Fruit fly (Drosophila melanogaster): Measurements from ENCODE around the gene pHCl-2.

Gene pHCl-2

dm6 chr3R:31285791-31286190, 19.4 kb downstream of the pHCl-2 start (continued):
- no peak for TF ChIP-seq CG16779 (tag; optimal IDR thresholded peaks at IDR 0.05)

DNA sequence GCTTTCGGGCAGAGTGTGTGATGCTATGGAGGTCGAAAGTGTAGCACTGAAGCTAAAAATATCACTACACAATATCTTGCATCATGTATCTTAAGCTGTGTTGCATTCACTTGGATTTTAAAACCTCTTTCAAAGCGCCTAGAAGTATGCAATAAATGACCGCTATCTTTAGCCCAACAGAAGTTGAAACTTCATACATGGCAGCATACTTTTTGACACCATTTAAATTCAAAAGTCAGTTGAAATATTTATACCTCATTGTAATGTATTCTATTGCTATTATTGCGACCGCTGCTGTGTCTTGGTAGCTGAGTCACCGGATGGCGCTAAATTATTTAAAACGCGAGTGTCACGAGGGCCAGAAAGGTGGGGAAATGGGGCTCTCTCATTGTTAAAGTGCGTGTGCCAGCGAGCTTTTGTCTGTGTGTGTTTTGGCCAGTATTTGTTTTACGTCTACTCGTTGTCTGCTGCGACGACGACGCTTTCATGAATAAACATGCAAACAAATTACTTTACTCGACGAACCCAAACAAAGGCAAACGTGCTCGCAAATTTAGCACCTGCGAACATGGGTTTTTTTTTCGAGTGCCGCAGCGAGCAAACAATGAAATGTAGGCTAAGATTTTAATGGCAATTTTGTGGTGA, 34.3 kb downstream of the pHCl-2 start:
- TF ChIP-seq CG3919 (GFP tag; optimal IDR thresholded peaks at IDR 0.05) (no peak), CG11902 (GFP tag; optimal IDR thresholded peaks at IDR 0.05) (no peak), CG15336 (GFP tag; IDR thresholded peaks at IDR 0.05) (peak; percentile 37), fd59A (GFP tag; optimal IDR thresholded peaks at IDR 0.05) (no peak), Met (GFP tag; optimal IDR thresholded peaks at IDR 0.05) (peak; percentile 9), dac (GFP tag; optimal IDR thresholded peaks at IDR 0.05) (no peak), CG9139 (GFP tag; optimal IDR thresholded peaks at IDR 0.05) (no peak), CG10631 (GFP tag; optimal IDR thresholded peaks at IDR 0.05) (no peak), dsx (GFP tag; optimal IDR thresholded peaks at IDR 0.05; ENCODE audit: poor library complexity, severe bottlenecking) (no peak), cyc (GFP tag; optimal IDR thresholded peaks at IDR 0.05) (no peak), CG16779 (tag; optimal IDR thresholded peaks at IDR 0.05) (no peak), Hr39 (GFP tag; optimal IDR thresholded peaks at IDR 0.05) (no peak), lz (GFP tag; optimal IDR thresholded peaks at IDR 0.05) (no peak), fkh (GFP tag; optimal IDR thresholded peaks at IDR 0.05) (peak; percentile 75), CG6163 (GFP tag; IDR thresholded peaks at IDR 0.05) (no peak), CG6808 (GFP tag; optimal IDR thresholded peaks at IDR 0.05) (no peak), CG32006 (GFP tag; optimal IDR thresholded peaks at IDR 0.05) (peak; percentile 37), fd85E (GFP tag; optimal IDR thresholded peaks at IDR 0.05) (no peak), CG8632 (GFP tag; optimal IDR thresholded peaks at IDR 0.05) (no peak), Eip93F (GFP tag; optimal IDR thresholded peaks at IDR 0.05) (no peak), Sox15 (GFP tag; optimal IDR thresholded peaks at IDR 0.05) (no peak), acj6 (GFP tag; optimal IDR thresholded peaks at IDR 0.05) (no peak), spab (GFP tag; optimal IDR thresholded peaks at IDR 0.05) (no peak), Sox14 (GFP tag; optimal IDR thresholded peaks at IDR 0.05) (no peak), CG10669 (GFP tag; optimal IDR thresholded peaks at IDR 0.05) (no peak), CG11294 (GFP tag; IDR thresholded peaks at IDR 0.05) (no peak), CG6854 (GFP tag; optimal IDR thresholded peaks at IDR 0.05) (no peak), Gug (GFP tag; IDR thresholded peaks at IDR 0.05) (no peak), CG34406 (GFP tag; optimal IDR thresholded peaks at IDR 0.05) (no peak), CG31627 (GFP tag; optimal IDR thresholded peaks at IDR 0.05) (no peak), CG3032 (tag; optimal IDR thresholded peaks at IDR 0.05) (no peak), Hr4 (GFP tag; optimal IDR thresholded peaks at IDR 0.05) (peak; percentile 23), CG4318 (GFP tag; optimal IDR thresholded peaks at IDR 0.05) (no peak), Blimp-1 (GFP tag; optimal IDR thresholded peaks at IDR 0.05) (no peak), Ets21C (GFP tag; optimal IDR thresholded peaks at IDR 0.05) (no peak), CG6792 (GFP tag; optimal IDR thresholded peaks at IDR 0.05) (no peak), salr (GFP tag; optimal IDR thresholded peaks at IDR 0.05) (no peak), OdsH (GFP tag; optimal IDR thresholded peaks at IDR 0.05) (no peak), Hr38 (GFP tag; optimal IDR thresholded peaks at IDR 0.05) (no peak), CG6276 (GFP tag; optimal IDR thresholded peaks at IDR 0.05) (no peak), Eip75B (GFP tag; optimal IDR thresholded peaks at IDR 0.05) (peak; percentile 18), net (GFP tag; optimal IDR thresholded peaks at IDR 0.05) (no peak), svp (GFP tag) (peak; percentile 31), CG8119 (GFP tag; IDR thresholded peaks at IDR 0.05) (0 out of 3 replicates have a peak, but pooled peaks have one; percentile 19), achi (GFP tag; optimal IDR thresholded peaks at IDR 0.05) (peak; percentile 9), ss (GFP tag; optimal IDR thresholded peaks at IDR 0.05) (no peak), CG11762 (GFP tag; optimal IDR thresholded peaks at IDR 0.05; ENCODE audit: insufficient read depth) (no peak), topi (GFP tag; optimal IDR thresholded peaks at IDR 0.05) (no peak), Sox102F (GFP tag; optimal IDR thresholded peaks at IDR 0.05) (peak; percentile 7)
